Worm (Caenorhabditis elegans): ENCODE results near the gene alh-9.

The alh-9 gene

ce11 chrIII:5839147-5839546, 16.7 kb upstream of the alh-9 start (continued):
- TF ChIP-seq nhr-28 (tag; optimal IDR thresholded peaks at IDR 0.05) (peak; percentile 60), nhr-6 (tag; optimal IDR thresholded peaks at IDR 0.05) (peak; percentile 49), daf-19 (GFP tag; conservative IDR thresholded peaks at IDR 0.05) (0 out of 2 replicates have a peak, but pooled peaks have one; percentile 42), lin-39 (tag; optimal IDR thresholded peaks at IDR 0.05) (no peak), sdz-12 (GFP tag; optimal IDR thresholded peaks at IDR 0.05) (no peak)

ce11 chrIII:5839598-5839997, 16.2 kb upstream of the alh-9 start:
- no peak for TF ChIP-seq tra-1 (GFP tag; IDR thresholded peaks at IDR 0.05)
- TF ChIP-seq Y105C5A.15 (GFP tag; IDR thresholded peaks at IDR 0.05), result no peak
- TF ChIP-seq lsy-2 (tag; optimal IDR thresholded peaks at IDR 0.05), result no peak
- TF ChIP-seq unc-39 (tag; optimal IDR thresholded peaks at IDR 0.05), result no peak
- no peak for TF ChIP-seq nhr-28 (tag; optimal IDR thresholded peaks at IDR 0.05)
- 0 out of 2 replicates have a peak, but pooled peaks have one; percentile 0 for TF ChIP-seq mxl-2 (GFP tag; conservative IDR thresholded peaks at IDR 0.05)
- no peak for TF ChIP-seq ces-1 (GFP tag; optimal IDR thresholded peaks at IDR 0.05)
- no peak for TF ChIP-seq vab-7 (GFP tag; IDR thresholded peaks at IDR 0.05)
- TF ChIP-seq T26A8.4 (GFP tag; IDR thresholded peaks at IDR 0.05), result no peak
- no peak for TF ChIP-seq attf-4 (tag; optimal IDR thresholded peaks at IDR 0.05)
- TF ChIP-seq pha-4 (GFP tag; IDR thresholded peaks at IDR 0.05), result no peak
- TF ChIP-seq pha-4 (tag; optimal IDR thresholded peaks at IDR 0.05), result no peak
- TF ChIP-seq unc-130 (GFP tag; optimal IDR thresholded peaks at IDR 0.05), result no peak
- TF ChIP-seq nhr-6 (tag; optimal IDR thresholded peaks at IDR 0.05), result no peak
- no peak for TF ChIP-seq tag-97 (GFP tag; IDR thresholded peaks at IDR 0.05)
- peak in 1 of 2 experiments; percentile 38 for TF ChIP-seq daf-16 (GFP tag; optimal IDR thresholded peaks at IDR 0.05)
- no peak for TF ChIP-seq daf-16 (tag; optimal IDR thresholded peaks at IDR 0.05)
- peak in 1 of 2 experiments; percentile 91 for TF ChIP-seq unc-62 (GFP tag; optimal IDR thresholded peaks at IDR 0.05 in 1 of 2)
- TF ChIP-seq unc-62 (tag; optimal IDR thresholded peaks at IDR 0.05), result no peak
- no peak for TF ChIP-seq spr-3 (GFP tag; optimal IDR thresholded peaks at IDR 0.05)
- no peak for TF ChIP-seq zip-11 (GFP tag; IDR thresholded peaks at IDR 0.05)
- no peak for TF ChIP-seq dmd-6 (GFP tag; IDR thresholded peaks at IDR 0.05)
- TF ChIP-seq zfp-2 (tag; optimal IDR thresholded peaks at IDR 0.05), result no peak
- TF ChIP-seq ZK337.2 (GFP tag; IDR thresholded peaks at IDR 0.05), result no peak

- no peak for TF ChIP-seq saeg-2 (GFP tag; IDR thresholded peaks at IDR 0.05)
- peak; percentile 24 for TF ChIP-seq mes-2 (tag; optimal IDR thresholded peaks at IDR 0.05; ENCODE audit: poor library complexity, severe bottlenecking)
- TF ChIP-seq snpc-1.2 (GFP tag; IDR thresholded peaks at IDR 0.05), result no peak
- TF ChIP-seq mxl-3 (GFP tag; optimal IDR thresholded peaks at IDR 0.05), result peak; percentile 61
- TF ChIP-seq daf-16 (GFP tag; optimal IDR thresholded peaks at IDR 0.05), result no peak
- peak; percentile 49 for TF ChIP-seq daf-16 (tag; optimal IDR thresholded peaks at IDR 0.05)
- no peak for TF ChIP-seq gei-8 (GFP tag; optimal IDR thresholded peaks at IDR 0.05)
- 0 out of 2 replicates have a peak, but pooled peaks have one; percentile 8 for TF ChIP-seq mdt-29 (GFP tag; IDR thresholded peaks at IDR 0.05)
- TF ChIP-seq pqm-1 (tag; optimal IDR thresholded peaks at IDR 0.05), result peak; percentile 59
- TF ChIP-seq nhr-28 (tag; optimal IDR thresholded peaks at IDR 0.05), result peak; percentile 41
- peak; percentile 43; the same call in 1 of the 2 replicates for TF ChIP-seq dmd-6 (GFP tag; IDR thresholded peaks at IDR 0.05)
- peak; percentile 45 for TF ChIP-seq hlh-11 (tag; optimal IDR thresholded peaks at IDR 0.05)
- TF ChIP-seq nhr-6 (tag; optimal IDR thresholded peaks at IDR 0.05), result no peak
- no peak for TF ChIP-seq lin-13 (GFP tag; optimal IDR thresholded peaks at IDR 0.05)
- 0 out of 4 replicates have a peak, but pooled peaks of 1 of the 2 experiments have one; percentile 35 for TF ChIP-seq madf-5 (GFP tag; IDR thresholded peaks at IDR 0.05)
- TF ChIP-seq dve-1 (tag; optimal IDR thresholded peaks at IDR 0.05; ENCODE audit: insufficient read depth), result peak; percentile 16
- TF ChIP-seq unc-62 (GFP tag; optimal IDR thresholded peaks at IDR 0.05 in 1 of 2), result peak in 1 of 2 experiments; percentile 87
- no peak for TF ChIP-seq unc-62 (tag; optimal IDR thresholded peaks at IDR 0.05)
Measured at ce11 chrIII:5840277-5840676, 15.5 kb upstream of the alh-9 start.

Measured in whole organism, L4 larva.